Worm (Caenorhabditis elegans) whole organism, L1 larva: ENCODE results near the gene W02D7.4.
A peak's percentile ranks its signal among the peaks of the same experiment; 100 is the strongest.

Experiments used
- C04F5.9 ChIP-seq: sonication (generic microtip); optimal IDR thresholded peaks from 2 replicates; lab custom pipeline; 2016; ENCODE audit warnings: missing genetic modification characterization, missing compliant biosample characterization
- Y116A8C.19 ChIP-seq: sonication (generic microtip); optimal IDR thresholded peaks from 2 replicates; lab custom pipeline; 2016; ENCODE audit warnings: missing compliant biosample characterization, missing genetic modification characterization, borderline replicate concordance
- aha-1 ChIP-seq: fragments of 150-350 bp; optimal IDR thresholded peaks from 2 replicates; lab custom pipeline; 2014; ENCODE audit warnings: missing biosample characterization, missing genetic modification characterization
- alr-1 ChIP-seq: fragments of 200-800 bp; sonication (Bioruptor generic); optimal IDR thresholded peaks from 2 replicates; lab custom pipeline; 2018; ENCODE audit warnings: borderline replicate concordance, mild to moderate bottlenecking, missing genetic modification characterization, missing compliant biosample characterization
- aly-2 ChIP-seq: fragments of 150-350 bp; optimal IDR thresholded peaks from 2 replicates; lab custom pipeline; 2014; ENCODE audit warnings: missing biosample characterization, missing genetic modification characterization
- ama-1 ChIP-seq: fragments of 150-350 bp; optimal IDR thresholded peaks from 2 replicates; lab custom pipeline; 2014
- blmp-1 ChIP-seq: fragments of 150-350 bp; optimal IDR thresholded peaks from 2 replicates; lab custom pipeline; 2014; ENCODE audit warnings: missing biosample characterization, missing genetic modification characterization
- ces-1 ChIP-seq: fragments of 150-350 bp; optimal IDR thresholded peaks from 2 replicates; lab custom pipeline; 2014; ENCODE audit warnings: missing biosample characterization, missing genetic modification reagents, missing genetic modification characterization
- dsc-1 ChIP-seq: sonication (generic microtip); optimal IDR thresholded peaks from 2 replicates; lab custom pipeline; 2016; ENCODE audit warnings: mild to moderate bottlenecking, missing genetic modification characterization, missing compliant biosample characterization
- efl-1 ChIP-seq, 4 experiments: fragments of 150-350 bp; optimal IDR thresholded peaks in 3 of 4; peaks in 1 of 4; 1 replicate in 1 of 4; 2 replicates in 3 of 4; lab custom pipeline; 2014; ENCODE audit warnings: missing biosample characterization in 2 of 4, missing genetic modification characterization in 2 of 4, missing genetic modification reagents in 2 of 4
- egl-13 ChIP-seq: sonication (generic microtip); optimal IDR thresholded peaks from 2 replicates; lab custom pipeline; 2016; ENCODE audit warnings: missing genotype, missing genetic modification reagents, missing genetic modification characterization, missing compliant biosample characterization
- egl-27 ChIP-seq, 2 experiments: fragments of 150-350 bp in 1 of 2; sonication (generic microtip); optimal IDR thresholded peaks; 3 replicates each; lab custom pipeline; 2017 to 2018; ENCODE audit warnings: missing biosample characterization in 2 of 2, missing genetic modification characterization in 2 of 2, missing genetic modification reagents in 2 of 2
- elt-2 ChIP-seq: sonication (generic microtip); optimal IDR thresholded peaks from 2 replicates; lab custom pipeline; 2016; ENCODE audit warnings: missing genetic modification characterization, mild to moderate bottlenecking, inconsistent platforms, missing compliant biosample characterization, missing genetic modification reagents
- elt-3 ChIP-seq, 6 experiments: fragments of 150-350 bp in 1 of 6; sonication (generic microtip); optimal IDR thresholded peaks; 2 replicates each; lab custom pipeline; 2017 to 2018; ENCODE audit warnings: missing biosample characterization in 6 of 6, missing genetic modification characterization in 6 of 6, inconsistent platforms in 1 of 6
- ets-5 ChIP-seq: fragments of 200-800 bp; sonication (Bioruptor generic); IDR thresholded peaks from 2 replicates; pipeline ENCODE4 v1.3.6; 2022; ENCODE audit warnings: missing genetic modification characterization, missing compliant biosample characterization
- fkh-8 ChIP-seq: sonication (generic microtip); optimal IDR thresholded peaks from 2 replicates; lab custom pipeline; 2016; ENCODE audit warnings: mild to moderate bottlenecking, missing genetic modification characterization, missing compliant biosample characterization
- fos-1 ChIP-seq: fragments of 150-350 bp; optimal IDR thresholded peaks from 2 replicates; lab custom pipeline; 2014; ENCODE audit warnings: missing biosample characterization, missing genetic modification characterization
- hpl-2 ChIP-seq: fragments of 150-350 bp; optimal IDR thresholded peaks from 2 replicates; lab custom pipeline; 2014; ENCODE audit warnings: missing biosample characterization, missing genetic modification reagents, missing genetic modification characterization
- irx-1 ChIP-seq: sonication (generic microtip); optimal IDR thresholded peaks from 2 replicates; lab custom pipeline; 2016; ENCODE audit warnings: missing genetic modification characterization, missing compliant biosample characterization
- isw-1 ChIP-seq: fragments of 200-800 bp; sonication (Bioruptor generic); IDR thresholded peaks from 2 replicates; pipeline ENCODE4 v1.3.6; 2022; ENCODE audit warnings: missing genetic modification characterization, missing compliant biosample characterization
- jun-1 ChIP-seq: fragments of 150-350 bp; optimal IDR thresholded peaks from 2 replicates; lab custom pipeline; 2014; ENCODE audit warnings: missing biosample characterization, missing genetic modification reagents, missing genetic modification characterization
- lin-15B ChIP-seq: fragments of 150-350 bp; sonication (generic microtip); optimal IDR thresholded peaks from 3 replicates; lab custom pipeline; 2014; ENCODE audit warnings: missing biosample characterization, missing genetic modification characterization
- lin-35 ChIP-seq, 2 experiments: fragments of 150-350 bp; optimal IDR thresholded peaks; 2 replicates each; lab custom pipeline; 2014; ENCODE audit warnings: missing biosample characterization in 2 of 2, missing genetic modification characterization in 2 of 2, missing genetic modification reagents in 2 of 2
- lsy-2 ChIP-seq, 2 experiments: fragments of 150-350 bp; optimal IDR thresholded peaks; 2 replicates each; lab custom pipeline; 2014; ENCODE audit warnings: missing biosample characterization in 2 of 2, missing genetic modification characterization in 2 of 2
- mab-9 ChIP-seq: fragments of 200-800 bp; sonication (Bioruptor generic); IDR thresholded peaks from 2 replicates; pipeline ENCODE4 v1.3.6; 2022; ENCODE audit warnings: missing genetic modification reagents, missing genetic modification characterization, missing compliant biosample characterization
- mep-1 ChIP-seq: fragments of 150-350 bp; optimal IDR thresholded peaks from 2 replicates; lab custom pipeline; 2014; ENCODE audit warnings: missing biosample characterization, missing genetic modification characterization
- nhr-11 ChIP-seq: fragments of 150-350 bp; optimal IDR thresholded peaks from 2 replicates; lab custom pipeline; 2014; ENCODE audit warnings: missing biosample characterization, missing genetic modification characterization
- nhr-12 ChIP-seq: sonication (generic microtip); optimal IDR thresholded peaks from 2 replicates; lab custom pipeline; 2017; ENCODE audit warnings: missing biosample characterization, missing genetic modification characterization
- nhr-19 ChIP-seq: fragments of 200-800 bp; sonication (Bioruptor generic); conservative IDR thresholded peaks from 2 replicates; pipeline ENCODE4 v1.3.6; 2022; ENCODE audit warnings: missing genetic modification characterization, missing compliant biosample characterization
- nhr-237 ChIP-seq: fragments of 150-350 bp; optimal IDR thresholded peaks from 2 replicates; lab custom pipeline; 2014; ENCODE audit warnings: missing biosample characterization, missing genetic modification characterization
- nhr-47 ChIP-seq: sonication (generic microtip); optimal IDR thresholded peaks from 2 replicates; lab custom pipeline; 2016; ENCODE audit warnings: mild to moderate bottlenecking, missing genetic modification characterization, moderate library complexity, missing compliant biosample characterization
- nhr-71 ChIP-seq: sonication (generic microtip); optimal IDR thresholded peaks from 2 replicates; lab custom pipeline; 2016; ENCODE audit warnings: mild to moderate bottlenecking, missing genetic modification characterization, moderate library complexity, missing compliant biosample characterization
- nhr-90 ChIP-seq: sonication (generic microtip); optimal IDR thresholded peaks from 2 replicates; lab custom pipeline; 2016; ENCODE audit warnings: mild to moderate bottlenecking, missing genetic modification characterization, missing compliant biosample characterization; ENCODE audit not compliant: poor library complexity
- pag-3 ChIP-seq: sonication (generic microtip); optimal IDR thresholded peaks from 2 replicates; lab custom pipeline; 2017; ENCODE audit warnings: missing genetic modification characterization, mild to moderate bottlenecking, missing compliant biosample characterization, antibody characterized with exemption, borderline replicate concordance; ENCODE audit not compliant: insufficient read depth
- rnt-1 ChIP-seq: sonication (generic microtip); optimal IDR thresholded peaks from 2 replicates; lab custom pipeline; 2016; ENCODE audit warnings: mild to moderate bottlenecking, missing genetic modification characterization, moderate library complexity, missing compliant biosample characterization
- snpc-4 ChIP-seq: fragments of 150-350 bp; optimal IDR thresholded peaks from 2 replicates; lab custom pipeline; 2014; ENCODE audit warnings: missing biosample characterization, missing genetic modification characterization
- snu-23 ChIP-seq: sonication (generic microtip); optimal IDR thresholded peaks from 2 replicates; lab custom pipeline; 2016; ENCODE audit warnings: missing genetic modification characterization, missing compliant biosample characterization
- sox-4 ChIP-seq: sonication (generic microtip); optimal IDR thresholded peaks from 2 replicates; lab custom pipeline; 2016; ENCODE audit warnings: missing genetic modification characterization, missing compliant biosample characterization
- sptf-1 ChIP-seq: fragments of 150-350 bp; optimal IDR thresholded peaks from 2 replicates; lab custom pipeline; 2014; ENCODE audit warnings: missing biosample characterization, missing genetic modification characterization
- sup-37 ChIP-seq: fragments of 200-800 bp; sonication (Bioruptor generic); optimal IDR thresholded peaks from 2 replicates; lab custom pipeline; 2018; ENCODE audit warnings: mild to moderate bottlenecking, missing genetic modification characterization, missing compliant biosample characterization
- swsn-7 ChIP-seq: sonication (generic microtip); optimal IDR thresholded peaks from 2 replicates; lab custom pipeline; 2016; ENCODE audit warnings: missing genetic modification characterization, missing compliant biosample characterization
- unc-30 ChIP-seq: sonication (generic microtip); optimal IDR thresholded peaks from 2 replicates; lab custom pipeline; 2017; ENCODE audit warnings: missing biosample characterization, missing genetic modification characterization
- xbp-1 ChIP-seq: sonication (generic microtip); optimal IDR thresholded peaks from 2 replicates; lab custom pipeline; 2016; ENCODE audit warnings: missing genetic modification characterization, missing compliant biosample characterization
- zag-1 ChIP-seq: fragments of 150-350 bp; optimal IDR thresholded peaks from 2 replicates; lab custom pipeline; 2014; ENCODE audit warnings: missing biosample characterization, missing genetic modification characterization
- ztf-4 ChIP-seq: fragments of 150-350 bp; optimal IDR thresholded peaks from 2 replicates; lab custom pipeline; 2014; ENCODE audit warnings: missing biosample characterization, missing genetic modification characterization

W02D7.4 gene

ce11 chrV:8306366-8306765 is 9.0 kb upstream of the W02D7.4 start, which contains the start of gene W02D7.8:
Gene W02D7.8, minus strand, starts transcription at chrV:8306466.
- no peak for TF ChIP-seq aly-2 (tag; lab: Kevin White, UChicago)
- no peak for TF ChIP-seq nhr-11 (tag; lab: Kevin White, UChicago)
- TF ChIP-seq dsc-1 (tag; lab: Kevin White, UChicago), result no peak
- TF ChIP-seq nhr-90 (tag; lab: Kevin White, UChicago), result no peak
- no peak for TF ChIP-seq snpc-4 (tag; lab: Kevin White, UChicago)
- TF ChIP-seq fos-1 (tag; lab: Kevin White, UChicago), result no peak
- no peak for TF ChIP-seq blmp-1 (tag; lab: Kevin White, UChicago)
- no peak for TF ChIP-seq ces-1
- TF ChIP-seq mab-9 (GFP tag; lab: Robert Waterston, UW), result no peak
- no peak for TF ChIP-seq nhr-237 (tag; lab: Kevin White, UChicago)
- TF ChIP-seq hpl-2, result no peak
- TF ChIP-seq unc-30, result no peak
- no peak for TF ChIP-seq Y116A8C.19 (tag; lab: Kevin White, UChicago)
- no peak for TF ChIP-seq xbp-1 (tag; lab: Kevin White, UChicago)
- TF ChIP-seq, all 84 proteins: peak for 0

ce11 chrV:8305940-8306339 is 8.5 kb upstream of the W02D7.4 start:
- TF ChIP-seq sptf-1 (tag; lab: Kevin White, UChicago) (no peak), elt-2 (peak; percentile 60)

- TF ChIP-seq ama-1 (lab: Kevin White, UChicago) (no peak), fos-1 (tag; lab: Kevin White, UChicago) (no peak), efl-1 (optimal IDR thresholded peaks at IDR 0.05; lab: Kevin White, UChicago) (no peak), efl-1 (GFP tag; optimal IDR thresholded peaks at IDR 0.05 in 1 of 2; lab: Kevin White, UChicago) (peak in 1 of 2 experiments; percentile 21), nhr-12 (no peak), lsy-2 (tag; optimal IDR thresholded peaks at IDR 0.05; lab: Kevin White, UChicago) (no peak), lin-35 (GFP tag; optimal IDR thresholded peaks at IDR 0.05; lab: Kevin White, UChicago) (peak in 1 of 2 experiments; percentile 30), elt-2 (peak; percentile 64)
These were observed 7.2 kb upstream of the W02D7.4 start, which contains the start of gene W02D7.11 for ce11 chrV:8304461-8305195. Gene W02D7.11, minus strand, starts transcription at chrV:8304511.

- TF ChIP-seq sox-4 (no peak), ets-5 (GFP tag; lab: Robert Waterston, UW) (no peak), ces-1 (no peak), egl-13 (no peak), ztf-4 (tag; lab: Kevin White, UChicago) (no peak), blmp-1 (tag; lab: Kevin White, UChicago) (peak; percentile 64), rnt-1 (peak; percentile 43), fkh-8 (tag; lab: Kevin White, UChicago) (no peak), sup-37 (no peak), ama-1 (lab: Kevin White, UChicago) (peak; percentile 14), isw-1 (peak; percentile 25; the same call in 1 of the 2 replicates), lin-15B (tag; lab: Kevin White, UChicago) (peak; percentile 29), nhr-71 (tag; lab: Kevin White, UChicago) (peak; percentile 52), C04F5.9 (tag; lab: Kevin White, UChicago) (no peak), aha-1 (no peak), elt-2 (peak; percentile 9), zag-1 (tag; lab: Kevin White, UChicago) (no peak), elt-3 (tag; optimal IDR thresholded peaks at IDR 0.05; lab: Kevin White, UChicago) (peak in 1 of 6 experiments; percentile 47), nhr-11 (tag; lab: Kevin White, UChicago) (no peak), egl-27 (tag; optimal IDR thresholded peaks at IDR 0.05; lab: Kevin White, UChicago) (no peak), lsy-2 (tag; optimal IDR thresholded peaks at IDR 0.05; lab: Kevin White, UChicago) (peak; percentile 55 to 69), mep-1 (tag; lab: Kevin White, UChicago) (peak; percentile 73), nhr-19 (GFP tag; lab: Robert Waterston, UW) (peak; percentile 54), irx-1 (tag; lab: Kevin White, UChicago) (no peak), snu-23 (peak; percentile 60), nhr-47 (tag; lab: Kevin White, UChicago) (peak; percentile 53), Y116A8C.19 (tag; lab: Kevin White, UChicago) (no peak), alr-1 (tag; lab: Kevin White, UChicago) (no peak), pag-3 (tag; lab: Kevin White, UChicago) (no peak), swsn-7 (tag; lab: Kevin White, UChicago) (peak; percentile 56), jun-1 (tag; lab: Kevin White, UChicago) (peak; percentile 21)
These were observed 5.1 kb upstream of the W02D7.4 start, which contains the start of gene sel-9 for ce11 chrV:8302522-8302921. Gene sel-9, minus strand, starts transcription at chrV:8302580.
